Fruit fly (Drosophila melanogaster) whole organism, embryonic: ENCODE results near the gene CG13840.

ENCODE experiments used
- B-H2 ChIP-seq: fragments of 200-800 bp; sonication (Bioruptor generic); optimal IDR thresholded peaks from 2 replicates; lab custom pipeline; 2018; ENCODE audit warnings: missing biosample characterization, mild to moderate bottlenecking, missing genetic modification characterization
- CG12071 ChIP-seq: fragments of 200-800 bp; sonication (Bioruptor generic); optimal IDR thresholded peaks from 3 replicates; lab custom pipeline; 2018; ENCODE audit warnings: missing biosample characterization, mild to moderate bottlenecking, missing genetic modification characterization
- CG15696 ChIP-seq: fragments of 200-800 bp; sonication (Bioruptor generic); optimal IDR thresholded peaks from 2 replicates; lab custom pipeline; 2019; ENCODE audit warnings: missing biosample characterization, mild to moderate bottlenecking, missing genetic modification characterization, moderate library complexity
- CG16813 ChIP-seq: fragments of 200-800 bp; sonication (Bioruptor generic); IDR thresholded peaks from 3 replicates; pipeline ENCODE4 v1.3.6; 2022; ENCODE audit warnings: missing biosample characterization, missing genetic modification characterization; ENCODE audit not compliant: partially characterized antibody
- CG17612 ChIP-seq: fragments of 200-800 bp; sonication (Bioruptor generic); IDR thresholded peaks from 2 replicates; pipeline ENCODE4 v1.3.6; 2022; ENCODE audit warnings: missing biosample characterization, missing genetic modification characterization
- CG7556 ChIP-seq: fragments of 200-800 bp; sonication (Bioruptor generic); optimal IDR thresholded peaks from 2 replicates; lab custom pipeline; 2017; ENCODE audit warnings: missing biosample characterization, mild to moderate bottlenecking, missing genetic modification characterization
- CG8388 ChIP-seq: fragments of 200-800 bp; sonication (Bioruptor generic); optimal IDR thresholded peaks from 2 replicates; lab custom pipeline; 2019; ENCODE audit warnings: missing biosample characterization, mild to moderate bottlenecking, missing genetic modification characterization, moderate library complexity
- ERR ChIP-seq: fragments of 200-800 bp; sonication (Bioruptor generic); optimal IDR thresholded peaks from 2 replicates; lab custom pipeline; 2016; ENCODE audit warnings: missing biosample characterization, missing genetic modification characterization
- Ets65A ChIP-seq: fragments of 200-800 bp; sonication (Bioruptor generic); peaks from one replicate; lab custom pipeline; 2016; ENCODE audit warnings: missing biosample characterization, missing genetic modification characterization
- Meics ChIP-seq: fragments of 200-800 bp; sonication (Bioruptor generic); optimal IDR thresholded peaks from 2 replicates; lab custom pipeline; 2017; ENCODE audit warnings: missing biosample characterization, mild to moderate bottlenecking, missing genetic modification characterization
- Mrtf ChIP-seq: fragments of 200-800 bp; sonication (Bioruptor generic); IDR thresholded peaks from 3 replicates; pipeline ENCODE4 v1.3.6; 2022; ENCODE audit warnings: missing biosample characterization, missing genetic modification characterization
- NfI ChIP-seq: fragments of 200-800 bp; sonication (Bioruptor generic); optimal IDR thresholded peaks from 3 replicates; lab custom pipeline; 2018; ENCODE audit warnings: missing biosample characterization, mild to moderate bottlenecking, missing genetic modification characterization, moderate library complexity
- Taf1 ChIP-seq: fragments of 200-800 bp; sonication (Bioruptor generic); IDR thresholded peaks from 2 replicates; pipeline ENCODE4 v1.3.6; 2022; ENCODE audit warnings: missing biosample characterization, missing genetic modification characterization
- Trl ChIP-seq, 3 experiments: fragments of >200 bp in 2 of 3; fragments of 200-800 bp in 1 of 3; sonication (Bioruptor generic) in 1 of 3; optimal IDR thresholded peaks; 2 replicates in 1 of 3; 3 replicates in 2 of 3; lab custom pipeline; 2016 to 2017; ENCODE audit warnings: missing biosample characterization in 1 of 3, missing genetic modification characterization in 1 of 3
- cg ChIP-seq: fragments of 200-800 bp; sonication (Bioruptor generic); optimal IDR thresholded peaks from 3 replicates; lab custom pipeline; 2019; ENCODE audit warnings: missing biosample characterization, mild to moderate bottlenecking, missing genetic modification characterization, moderate library complexity
- croc ChIP-seq: fragments of 200-800 bp; sonication (Bioruptor generic); conservative IDR thresholded peaks from 3 replicates; pipeline ENCODE4 v1.3.6; 2022; ENCODE audit warnings: missing biosample characterization, missing genetic modification characterization
- esg ChIP-seq: fragments of 200-800 bp; sonication (Bioruptor generic); conservative IDR thresholded peaks from 2 replicates; pipeline ENCODE4 v1.3.6; 2022; ENCODE audit warnings: missing biosample characterization, missing genetic modification characterization
- jigr1 ChIP-seq: fragments of 200-800 bp; sonication (Bioruptor generic); IDR thresholded peaks from 3 replicates; pipeline ENCODE4 v1.3.6; 2022; ENCODE audit warnings: missing biosample characterization, missing genetic modification characterization
- jing ChIP-seq: fragments of 200-800 bp; sonication (Bioruptor generic); optimal IDR thresholded peaks from 2 replicates; lab custom pipeline; 2018; ENCODE audit warnings: missing biosample characterization, mild to moderate bottlenecking, missing genetic modification characterization
- nmo ChIP-seq: fragments of 200-800 bp; sonication (Bioruptor generic); optimal IDR thresholded peaks from 2 replicates; lab custom pipeline; 2018; ENCODE audit warnings: missing biosample characterization, mild to moderate bottlenecking, missing genetic modification characterization, moderate library complexity
- sens ChIP-seq: fragments of 200-800 bp; sonication (Bioruptor generic); peaks from one replicate; lab custom pipeline; 2016; ENCODE audit warnings: missing biosample characterization, missing genetic modification characterization
- tll ChIP-seq, 2 experiments: fragments of 200-800 bp in 1 of 2; fragments of >200 bp in 1 of 2; sonication (Bioruptor generic) in 1 of 2; optimal IDR thresholded peaks; 2 replicates each; lab custom pipeline; 2017 to 2019; ENCODE audit warnings: missing biosample characterization in 2 of 2, missing genetic modification characterization in 2 of 2, mild to moderate bottlenecking in 1 of 2, moderate library complexity in 1 of 2
- twi ChIP-seq: fragments of 200-800 bp; optimal IDR thresholded peaks from 2 replicates; lab custom pipeline; 2019; ENCODE audit warnings: missing biosample characterization, mild to moderate bottlenecking, missing genetic modification characterization, moderate library complexity

Gene CG13840

DNA sequence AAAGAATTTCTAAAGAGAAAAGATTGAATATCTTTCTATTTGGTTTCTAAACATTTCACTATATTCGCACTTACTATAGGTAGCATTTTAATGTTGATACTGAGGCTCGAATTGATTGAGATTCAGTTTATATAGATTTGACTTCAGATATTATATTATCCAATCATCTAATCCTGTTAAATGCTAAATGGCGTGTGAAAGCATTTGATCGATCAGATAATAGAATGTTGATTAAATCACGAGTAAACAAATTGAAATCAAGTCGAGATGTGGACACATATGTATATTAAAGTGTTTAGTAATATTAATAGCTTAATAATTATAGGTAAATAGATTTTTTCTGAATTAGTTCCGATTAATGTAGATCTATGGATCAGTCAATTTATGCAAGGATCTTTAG lies 45.1 kb downstream of the CG13840 start, which contains the start of gene CG43094:
TSS of gene CG43094 (minus strand) at position 101 of the 400 bp plus-strand sequence.
- no peak for TF ChIP-seq Meics
- TF ChIP-seq jigr1 (GFP tag; lab: Robert Waterston, UW): no peak
- TF ChIP-seq CG15696 (tag; lab: Kevin White, UChicago): no peak
- TF ChIP-seq esg: no peak
- no peak for TF ChIP-seq tll (GFP tag; optimal IDR thresholded peaks at IDR 0.05; lab: Kevin White, UChicago)
- no peak for TF ChIP-seq B-H2
- no peak for TF ChIP-seq jing (GFP tag; lab: Kevin White, UChicago)
- no peak for TF ChIP-seq CG12071
- TF ChIP-seq NfI (GFP tag; lab: Kevin White, UChicago): no peak

DNA sequence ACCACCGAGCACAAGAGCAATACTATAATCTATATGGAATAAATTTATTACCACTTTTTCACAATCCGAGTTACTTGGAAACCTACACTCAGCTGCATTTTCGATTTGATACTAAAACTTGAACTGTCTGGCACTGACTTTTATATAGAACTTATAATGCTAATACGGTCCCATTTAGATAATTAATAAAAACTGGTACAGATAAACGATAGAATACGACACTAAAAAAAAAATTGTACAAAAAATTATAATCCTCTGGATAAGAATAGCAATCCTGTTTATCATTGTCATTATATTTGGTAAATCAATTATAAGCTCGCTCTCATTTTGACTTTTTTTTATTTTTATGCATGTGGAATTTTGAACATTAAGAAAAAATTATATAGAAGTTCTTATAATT lies 45.8 kb downstream of the CG13840 start, which contains the start of gene CG43093:
TSS of gene CG43093 (minus strand) at position 101 of the 400 bp plus-strand sequence.
- TF ChIP-seq CG17612 (GFP tag; lab: Robert Waterston, UW): no peak
- TF ChIP-seq Trl (optimal IDR thresholded peaks at IDR 0.05; lab: Kevin White, UChicago): no peak
- no peak for TF ChIP-seq Trl (GFP tag; optimal IDR thresholded peaks at IDR 0.05; lab: Kevin White, UChicago)

- no peak for TF ChIP-seq Taf1 (GFP tag; lab: Robert Waterston, UW)
- no peak for TF ChIP-seq Mrtf (GFP tag; lab: Robert Waterston, UW)
These were observed 46.4 kb downstream of the CG13840 start, which contains the start of gene CG43092 for dm6 chr3R:22769567-22769966. TSS of gene CG43092 (minus strand) at chr3R:22769667.

DNA sequence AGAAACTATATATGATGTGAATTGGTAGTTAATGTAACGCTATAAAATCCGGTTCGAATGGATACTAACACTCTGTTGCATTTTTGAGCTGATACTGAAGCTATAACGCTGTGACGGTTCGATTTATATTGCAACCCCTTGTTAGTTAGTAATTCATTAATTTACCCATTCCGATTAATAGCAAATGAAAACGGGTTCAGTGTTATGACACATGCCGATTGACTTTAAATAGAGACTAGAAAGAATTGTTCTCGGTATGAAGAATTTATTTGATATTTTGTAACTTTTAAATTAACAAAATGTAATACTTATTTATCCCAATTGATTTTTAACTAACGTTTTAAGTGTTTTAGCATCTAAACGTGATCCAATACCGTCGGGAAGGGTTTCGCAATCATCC lies 47.3 kb downstream of the CG13840 start, which contains the start of gene CG43091:
TSS of gene CG43091 (minus strand) at position 101 of the 400 bp plus-strand sequence.
- TF ChIP-seq sens (GFP tag; lab: Kevin White, UChicago): peak; percentile 37
- no peak for TF ChIP-seq ERR (GFP tag; lab: Kevin White, UChicago)
- TF ChIP-seq CG7556 (GFP tag; lab: Kevin White, UChicago): no peak
- no peak for TF ChIP-seq twi (tag; lab: Kevin White, UChicago)
- TF ChIP-seq cg (GFP tag; lab: Kevin White, UChicago): no peak

DNA sequence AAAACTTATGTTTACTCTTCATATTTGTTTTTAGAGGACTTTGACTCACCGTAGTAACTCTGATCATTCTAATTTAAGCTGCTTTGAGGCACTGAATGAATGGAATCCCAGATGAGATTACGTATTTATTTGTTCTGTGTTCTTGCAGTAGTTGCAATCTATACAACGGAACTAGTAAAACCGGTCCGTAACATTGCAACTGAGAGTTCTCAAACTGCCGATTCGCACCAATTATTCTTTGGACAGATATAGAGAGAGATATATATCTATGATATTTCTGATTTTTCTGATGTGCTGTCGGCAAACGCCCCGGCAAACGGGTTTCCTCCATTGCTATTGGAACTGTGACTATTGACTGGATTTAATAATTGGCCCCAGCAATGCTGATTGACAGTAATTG lies 48.4 kb downstream of the CG13840 start, which contains the start of gene CG13841:
TSS of gene CG13841 (minus strand) at position 101 of the 400 bp plus-strand sequence.
- TF ChIP-seq CG8388 (GFP tag; lab: Kevin White, UChicago) (no peak), nmo (no peak), CG16813 (GFP tag; lab: Robert Waterston, UW) (no peak), sens (GFP tag; lab: Kevin White, UChicago) (peak; percentile 38)

dm6 chr3R:22766072-22766471 lies 49.9 kb downstream of the CG13840 start, which contains the start of gene Nepl15:
TSS of gene Nepl15 (minus strand) at chr3R:22766172.
- peak; percentile 23 for TF ChIP-seq Ets65A (GFP tag; lab: Kevin White, UChicago)
- no peak for TF ChIP-seq croc
